Fruit fly (Drosophila melanogaster): ENCODE measurements around the gene jumu.

jumu gene

DNA sequence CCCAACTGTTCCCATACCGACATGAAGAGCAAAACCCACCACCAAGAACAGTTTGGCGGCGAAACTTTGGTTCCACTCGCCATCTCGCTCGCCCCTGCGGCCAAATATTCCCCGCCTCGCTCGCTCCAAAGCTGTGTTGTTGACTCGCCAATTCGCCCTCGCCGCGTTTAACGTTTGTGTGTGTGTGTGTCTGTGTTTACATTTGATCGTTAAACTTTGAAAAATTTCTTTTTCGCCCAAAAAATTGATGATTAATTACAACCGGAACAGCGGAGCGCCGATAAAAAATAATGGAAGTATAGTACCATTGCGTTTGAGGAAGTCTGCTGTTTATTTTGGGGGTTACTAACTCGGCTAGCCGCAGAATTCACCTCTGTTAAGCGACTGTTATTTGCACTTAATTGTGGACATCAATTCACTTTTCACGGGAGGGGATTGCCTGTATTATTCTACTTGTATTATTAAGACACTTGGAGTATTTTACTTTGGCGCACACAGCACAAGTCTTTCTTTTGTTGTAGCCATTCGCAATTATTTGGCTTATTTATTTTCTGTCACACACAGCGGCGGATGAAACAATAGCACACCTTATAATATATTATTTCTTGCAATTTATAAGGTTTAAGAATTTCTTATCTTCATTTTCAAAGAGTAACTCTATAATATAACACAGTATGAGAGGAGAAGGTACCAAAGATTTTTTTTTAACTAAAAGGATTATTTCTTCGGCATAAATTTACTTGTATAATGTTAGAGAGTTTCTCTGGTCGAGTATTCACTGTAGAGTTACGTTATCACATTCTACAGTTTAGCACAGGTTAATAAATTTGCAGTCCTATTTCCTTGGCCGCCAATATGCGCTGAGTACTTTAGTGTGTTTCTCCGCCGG is 1.0 kb downstream of the jumu start (continued):
- peak; percentile 92 for TF ChIP-seq CG18599 (GFP tag; optimal IDR thresholded peaks at IDR 0.05)
- peak; percentile 62 for TF ChIP-seq CG17912 (GFP tag; optimal IDR thresholded peaks at IDR 0.05)
- no peak for TF ChIP-seq CG5953 (GFP tag; IDR thresholded peaks at IDR 0.05)
- TF ChIP-seq usp (GFP tag; optimal IDR thresholded peaks at IDR 0.05), result no peak
- TF ChIP-seq amos (GFP tag; IDR thresholded peaks at IDR 0.05; ENCODE audit: partially characterized antibody), result no peak
- no peak for TF ChIP-seq aop (GFP tag; IDR thresholded peaks at IDR 0.05)
- peak; percentile 82 for TF ChIP-seq CG2712 (tag; optimal IDR thresholded peaks at IDR 0.05)
- no peak for TF ChIP-seq GATAe (GFP tag; conservative IDR thresholded peaks at IDR 0.05)
- peak; percentile 55 for TF ChIP-seq CG31388 (GFP tag; optimal IDR thresholded peaks at IDR 0.05)
- TF ChIP-seq CG11093 (GFP tag; IDR thresholded peaks at IDR 0.05), result peak; percentile 70; the same call in 2 of the 3 replicates
- peak; percentile 70 for TF ChIP-seq CG18011 (GFP tag; optimal IDR thresholded peaks at IDR 0.05)
- peak; percentile 64 for TF ChIP-seq CG8388 (GFP tag; optimal IDR thresholded peaks at IDR 0.05)
- peak; percentile 42 for TF ChIP-seq dm (GFP tag; optimal IDR thresholded peaks at IDR 0.05)
- TF ChIP-seq Aef1 (GFP tag; IDR thresholded peaks at IDR 0.05), result no peak
- peak; percentile 61 for TF ChIP-seq CG33557 (GFP tag; optimal IDR thresholded peaks at IDR 0.05)
- TF ChIP-seq CG2889 (GFP tag; IDR thresholded peaks at IDR 0.05), result no peak
- TF ChIP-seq crc (GFP tag; optimal IDR thresholded peaks at IDR 0.05), result peak; percentile 45
- peak; percentile 36 for TF ChIP-seq CG4854 (GFP tag; optimal IDR thresholded peaks at IDR 0.05)
- TF ChIP-seq ara (GFP tag; IDR thresholded peaks at IDR 0.05), result no peak
- TF ChIP-seq ssp (GFP tag; IDR thresholded peaks at IDR 0.05), result no peak
- no peak for TF ChIP-seq inv (GFP tag; IDR thresholded peaks at IDR 0.05; ENCODE audit: partially characterized antibody)
- no peak for TF ChIP-seq CG3065 (GFP tag; optimal IDR thresholded peaks at IDR 0.05)
- peak; percentile 53 for TF ChIP-seq Atf-2 (GFP tag; optimal IDR thresholded peaks at IDR 0.05)
- TF ChIP-seq CG10267 (tag; optimal IDR thresholded peaks at IDR 0.05), result peak; percentile 67
- TF ChIP-seq Max (GFP tag; optimal IDR thresholded peaks at IDR 0.05), result peak; percentile 50
- peak; percentile 91 for TF ChIP-seq CoRest (tag; optimal IDR thresholded peaks at IDR 0.05)
- peak; percentile 42 for TF ChIP-seq sd (tag; optimal IDR thresholded peaks at IDR 0.05)
- no peak for TF ChIP-seq CkIIα-i1 (GFP tag; IDR thresholded peaks at IDR 0.05)
- peak; percentile 78 for TF ChIP-seq zfh2 (GFP tag; optimal IDR thresholded peaks at IDR 0.05)
- TF ChIP-seq nerfin-2 (GFP tag; IDR thresholded peaks at IDR 0.05; ENCODE audit: partially characterized antibody), result no peak
- peak; percentile 91 for TF ChIP-seq CG7556 (GFP tag; optimal IDR thresholded peaks at IDR 0.05)
- TF ChIP-seq Vsx1 (GFP tag; optimal IDR thresholded peaks at IDR 0.05), result peak; percentile 79
- peak; percentile 37 for TF ChIP-seq Asciz (GFP tag; optimal IDR thresholded peaks at IDR 0.05)
- TF ChIP-seq BEAF-32 (GFP tag; optimal IDR thresholded peaks at IDR 0.05), result no peak
- TF ChIP-seq Drgx (GFP tag; IDR thresholded peaks at IDR 0.05), result no peak
- peak; percentile 66 for TF ChIP-seq fd96Cb (tag; optimal IDR thresholded peaks at IDR 0.05)
- no peak for TF ChIP-seq CG32772 (GFP tag; IDR thresholded peaks at IDR 0.05)
- peak; percentile 81 for TF ChIP-seq CG18619 (GFP tag; optimal IDR thresholded peaks at IDR 0.05)
- 0 out of 3 replicates have a peak, but pooled peaks have one; percentile 25 for TF ChIP-seq CG7357 (GFP tag; IDR thresholded peaks at IDR 0.05)
- peak; percentile 85 for TF ChIP-seq CrebB (tag; optimal IDR thresholded peaks at IDR 0.05)
- TF ChIP-seq unpg (GFP tag; optimal IDR thresholded peaks at IDR 0.05), result peak; percentile 80
- no peak for TF ChIP-seq CG7271 (tag; optimal IDR thresholded peaks at IDR 0.05)
- TF ChIP-seq chn (GFP tag; optimal IDR thresholded peaks at IDR 0.05), result peak; percentile 19
- peak; percentile 78 for TF ChIP-seq CG13894 (tag; optimal IDR thresholded peaks at IDR 0.05)
- TF ChIP-seq knrl (GFP tag; IDR thresholded peaks at IDR 0.05; ENCODE audit: partially characterized antibody), result no peak
- TF ChIP-seq twi (tag; optimal IDR thresholded peaks at IDR 0.05), result peak; percentile 10
- no peak for TF ChIP-seq crol (GFP tag; IDR thresholded peaks at IDR 0.05)
- peak; percentile 60 for TF ChIP-seq Hmx (GFP tag; optimal IDR thresholded peaks at IDR 0.05)
